Worm (Caenorhabditis elegans): Measurements from ENCODE around the gene C34B4.5.

DNA sequence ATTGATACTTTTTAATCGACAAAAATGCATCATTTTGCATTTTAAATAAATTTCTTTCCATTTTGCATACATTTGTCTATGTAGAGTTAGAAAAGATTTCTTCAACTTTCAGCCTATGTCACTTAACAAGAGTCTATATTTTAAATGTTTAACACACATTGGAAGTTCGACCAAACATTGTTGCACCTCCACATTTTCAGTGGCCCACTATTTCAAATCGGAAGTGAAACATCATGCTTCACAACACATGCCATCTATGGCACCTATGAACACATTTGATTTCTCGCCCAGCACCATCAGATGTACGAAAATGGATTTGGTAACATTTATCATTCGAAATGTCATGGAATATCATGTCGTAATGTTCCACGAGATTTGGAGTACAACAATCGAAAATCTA, 42.9 kb downstream of the C34B4.5 start, which contains the start of gene dhc-3:
- TF ChIP-seq ceh-34 (tag; optimal IDR thresholded peaks at IDR 0.05) (no peak), ahr-1 (tag; optimal IDR thresholded peaks at IDR 0.05) (no peak), unc-42 (tag; optimal IDR thresholded peaks at IDR 0.05) (no peak), F13H6.1 (tag; optimal IDR thresholded peaks at IDR 0.05) (no peak), pag-3 (tag; optimal IDR thresholded peaks at IDR 0.05; ENCODE audit: borderline replicate concordance) (no peak)

All from whole organism, late embryonic.